Worm (Caenorhabditis elegans): Measurements from ENCODE around the gene Y45G12B.3.

- TF ChIP-seq ama-1 (optimal IDR thresholded peaks at IDR 0.05) (no peak), jun-1 (tag; optimal IDR thresholded peaks at IDR 0.05) (no peak), pha-4 (GFP tag; IDR thresholded peaks at IDR 0.05) (no peak), pha-4 (tag; optimal IDR thresholded peaks at IDR 0.05) (no peak), snpc-4 (tag; optimal IDR thresholded peaks at IDR 0.05) (no peak), nhr-11 (tag; optimal IDR thresholded peaks at IDR 0.05) (no peak), lin-38 (GFP tag; IDR thresholded peaks at IDR 0.05) (no peak), ctbp-1 (GFP tag; IDR thresholded peaks at IDR 0.05) (no peak), egl-27 (tag; optimal IDR thresholded peaks at IDR 0.05) (no peak), nhr-237 (tag; optimal IDR thresholded peaks at IDR 0.05) (no peak), lin-13 (GFP tag; optimal IDR thresholded peaks at IDR 0.05) (no peak)
Measured at ce11 chrV:2742298-2742697, 46.2 kb upstream of the Y45G12B.3 start, which contains the start of gene srg-62.
